Fruit fly (Drosophila melanogaster) whole organism, embryonic: ENCODE results near the gene P5CDh1.

Experiments used
- CG11247 ChIP-seq: fragments of 200-800 bp; sonication (Bioruptor generic); IDR thresholded peaks from 2 replicates; pipeline ENCODE4 v1.3.6; 2022; ENCODE audit warnings: missing biosample characterization, missing genetic modification characterization
- CG11456 ChIP-seq: fragments of 200-800 bp; sonication (Bioruptor generic); IDR thresholded peaks from 3 replicates; pipeline ENCODE4 v1.3.6; 2022; ENCODE audit warnings: missing biosample characterization, missing genetic modification characterization
- CG11696 ChIP-seq: fragments of 200-800 bp; sonication (Bioruptor generic); IDR thresholded peaks from 2 replicates; pipeline ENCODE4 v1.3.6; 2022; ENCODE audit warnings: missing biosample characterization, missing genetic modification characterization
- CG1647 ChIP-seq: fragments of 200-800 bp; sonication (Bioruptor generic); optimal IDR thresholded peaks from 3 replicates; lab custom pipeline; 2016; ENCODE audit warnings: missing biosample characterization, missing genetic modification characterization
- CG17912 ChIP-seq: fragments of 200-800 bp; sonication (Bioruptor generic); optimal IDR thresholded peaks from 2 replicates; lab custom pipeline; 2018; ENCODE audit warnings: missing biosample characterization, mild to moderate bottlenecking, missing genetic modification characterization
- CG18262 ChIP-seq: fragments of 200-800 bp; optimal IDR thresholded peaks from 3 replicates; lab custom pipeline; 2019; ENCODE audit warnings: missing biosample characterization, mild to moderate bottlenecking, missing genetic modification characterization, moderate library complexity
- CG18619 ChIP-seq: fragments of 200-800 bp; sonication (Bioruptor generic); optimal IDR thresholded peaks from 3 replicates; lab custom pipeline; 2017; ENCODE audit warnings: missing biosample characterization, mild to moderate bottlenecking, missing genetic modification characterization
- CG30431 ChIP-seq: fragments of 200-800 bp; sonication (Bioruptor generic); optimal IDR thresholded peaks from 2 replicates; lab custom pipeline; 2017; ENCODE audit warnings: missing biosample characterization, missing genetic modification characterization
- CG31224 ChIP-seq: fragments of 200-800 bp; sonication (Bioruptor generic); IDR thresholded peaks from 2 replicates; pipeline ENCODE4 v1.3.6; 2022; ENCODE audit warnings: missing biosample characterization, missing genetic modification characterization
- CG31388 ChIP-seq: fragments of 200-800 bp; sonication (Bioruptor generic); optimal IDR thresholded peaks from 2 replicates; lab custom pipeline; 2016; ENCODE audit warnings: missing biosample characterization, missing genetic modification characterization
- CG34376 ChIP-seq: fragments of 200-800 bp; sonication (Bioruptor generic); optimal IDR thresholded peaks from 2 replicates; lab custom pipeline; 2018; ENCODE audit warnings: missing biosample characterization, mild to moderate bottlenecking, missing genetic modification characterization
- CG4404 ChIP-seq: fragments of 200-800 bp; sonication (Bioruptor generic); IDR thresholded peaks from 2 replicates; pipeline ENCODE4 v1.3.6; 2022; ENCODE audit warnings: missing biosample characterization, missing genetic modification characterization
- CG7372 ChIP-seq: fragments of 200-800 bp; sonication (Bioruptor generic); IDR thresholded peaks from 2 replicates; pipeline ENCODE4 v1.3.6; 2022; ENCODE audit warnings: missing biosample characterization, missing genetic modification characterization
- CG7745 ChIP-seq: fragments of 200-800 bp; sonication (Bioruptor generic); optimal IDR thresholded peaks from 2 replicates; lab custom pipeline; 2018; ENCODE audit warnings: missing biosample characterization, mild to moderate bottlenecking, missing genetic modification characterization, moderate library complexity
- Camta ChIP-seq: fragments of 200-800 bp; sonication (Bioruptor generic); optimal IDR thresholded peaks from 2 replicates; lab custom pipeline; 2016; ENCODE audit warnings: missing biosample characterization, missing genetic modification characterization
- D19A ChIP-seq: fragments of 200-800 bp; optimal IDR thresholded peaks from 3 replicates; lab custom pipeline; 2019; ENCODE audit warnings: missing biosample characterization, mild to moderate bottlenecking, missing genetic modification characterization, moderate library complexity
- Deaf1 ChIP-seq: fragments of 200-800 bp; optimal IDR thresholded peaks from 3 replicates; lab custom pipeline; 2019; ENCODE audit warnings: missing biosample characterization, mild to moderate bottlenecking, missing genetic modification characterization, moderate library complexity
- Doc2 ChIP-seq: fragments of 200-800 bp; sonication (Bioruptor generic); IDR thresholded peaks from 2 replicates; pipeline ENCODE4 v1.3.6; 2022; ENCODE audit warnings: missing biosample characterization, missing genetic modification characterization
- Drgx ChIP-seq: fragments of 200-800 bp; sonication (Bioruptor generic); IDR thresholded peaks from 2 replicates; pipeline ENCODE4 v1.3.6; 2022; ENCODE audit warnings: missing biosample characterization, missing genetic modification characterization
- Ets65A ChIP-seq: fragments of 200-800 bp; sonication (Bioruptor generic); peaks from one replicate; lab custom pipeline; 2016; ENCODE audit warnings: missing biosample characterization, missing genetic modification characterization
- MTF-1 ChIP-seq: fragments of 200-800 bp; sonication (Bioruptor generic); optimal IDR thresholded peaks from 2 replicates; lab custom pipeline; 2018; ENCODE audit warnings: missing biosample characterization, mild to moderate bottlenecking, missing genetic modification characterization, borderline replicate concordance
- Med ChIP-seq: fragments of 200-800 bp; sonication (Bioruptor generic); peaks from one replicate; lab custom pipeline; 2016; ENCODE audit warnings: missing biosample characterization, missing genetic modification characterization, mild to moderate bottlenecking, inconsistent platforms, moderate library complexity
- Nf-YB ChIP-seq: fragments of 200-800 bp; sonication (Bioruptor generic); optimal IDR thresholded peaks from 3 replicates; lab custom pipeline; 2019; ENCODE audit warnings: missing biosample characterization, mild to moderate bottlenecking, missing genetic modification characterization, moderate library complexity
- Oli ChIP-seq: fragments of 200-800 bp; sonication (Bioruptor generic); optimal IDR thresholded peaks from 2 replicates; lab custom pipeline; 2018; ENCODE audit warnings: missing biosample characterization, mild to moderate bottlenecking, missing genetic modification characterization, moderate library complexity
- Sox102F ChIP-seq: fragments of 200-800 bp; sonication (Bioruptor generic); optimal IDR thresholded peaks from 2 replicates; lab custom pipeline; 2018; ENCODE audit warnings: missing biosample characterization, mild to moderate bottlenecking, missing genetic modification characterization, moderate library complexity
- Xrp1 ChIP-seq: fragments of 200-800 bp; sonication (Bioruptor generic); IDR thresholded peaks from 2 replicates; pipeline ENCODE4 v1.3.6; 2022; ENCODE audit warnings: missing biosample characterization, missing genetic modification characterization
- bab2 ChIP-seq: fragments of 200-800 bp; sonication (Bioruptor generic); optimal IDR thresholded peaks from 2 replicates; lab custom pipeline; 2016; ENCODE audit warnings: missing biosample characterization, missing genetic modification characterization
- cas ChIP-seq: fragments of 200-800 bp; sonication (Bioruptor generic); IDR thresholded peaks from 2 replicates; pipeline ENCODE4 v1.3.6; 2022; ENCODE audit warnings: missing biosample characterization, missing genetic modification characterization
- chm ChIP-seq: fragments of 200-800 bp; sonication (Bioruptor generic); IDR thresholded peaks from 2 replicates; pipeline ENCODE4 v1.3.6; 2022; ENCODE audit warnings: missing biosample characterization, missing genetic modification characterization
- crol ChIP-seq: fragments of 200-800 bp; sonication (Bioruptor generic); IDR thresholded peaks from 2 replicates; pipeline ENCODE4 v1.3.6; 2022; ENCODE audit warnings: missing biosample characterization, missing genetic modification characterization
- dimm ChIP-seq: fragments of 200-800 bp; sonication (Bioruptor generic); IDR thresholded peaks from 2 replicates; pipeline ENCODE4 v1.3.6; 2022; ENCODE audit warnings: missing biosample characterization, missing genetic modification characterization
- disco-r ChIP-seq: fragments of 200-800 bp; sonication (Bioruptor generic); optimal IDR thresholded peaks from 2 replicates; lab custom pipeline; 2016; ENCODE audit warnings: missing biosample characterization, missing genetic modification characterization
- dmrt99B ChIP-seq: fragments of 200-800 bp; sonication (Bioruptor generic); optimal IDR thresholded peaks from 2 replicates; lab custom pipeline; 2018; ENCODE audit warnings: missing biosample characterization, mild to moderate bottlenecking, missing genetic modification characterization, moderate library complexity
- eve ChIP-seq, 2 experiments: fragments of >200 bp; optimal IDR thresholded peaks; 2 replicates each; lab custom pipeline; 2017; ENCODE audit warnings: missing biosample characterization in 2 of 2, missing genetic modification characterization in 2 of 2
- ham ChIP-seq: fragments of 200-800 bp; sonication (Bioruptor generic); IDR thresholded peaks from 2 replicates; pipeline ENCODE4 v1.3.6; 2022; ENCODE audit warnings: missing biosample characterization, missing genetic modification characterization
- hbn ChIP-seq: fragments of 200-800 bp; sonication (Bioruptor generic); IDR thresholded peaks from 2 replicates; pipeline ENCODE4 v1.3.6; 2022; ENCODE audit warnings: missing biosample characterization, missing genetic modification characterization; ENCODE audit not compliant: partially characterized antibody
- pan ChIP-seq, 4 experiments: fragments of >200 bp in 3 of 4; fragments of 200-800 bp in 1 of 4; sonication (Bioruptor generic) in 1 of 4; optimal IDR thresholded peaks in 3 of 4; IDR thresholded peaks in 1 of 4; 2 replicates each; pipeline versions ENCODE4 v1.3.6 to Lab custom; 2017 to 2022; ENCODE audit warnings: missing biosample characterization in 2 of 4, missing genetic modification characterization in 2 of 4, mixed read lengths in 1 of 4
- pfk ChIP-seq: fragments of 200-800 bp; sonication (Bioruptor generic); optimal IDR thresholded peaks from 2 replicates; lab custom pipeline; 2018; ENCODE audit warnings: missing biosample characterization, mild to moderate bottlenecking, missing genetic modification characterization, moderate library complexity
- ranshi ChIP-seq: fragments of 200-800 bp; sonication (Bioruptor generic); IDR thresholded peaks from 2 replicates; pipeline ENCODE4 v1.3.6; 2022; ENCODE audit warnings: missing biosample characterization, missing genetic modification characterization
- rib ChIP-seq: fragments of 200-800 bp; sonication (Bioruptor generic); IDR thresholded peaks from 2 replicates; pipeline ENCODE4 v1.3.6; 2022; ENCODE audit warnings: missing biosample characterization, missing genetic modification characterization
- salm ChIP-seq: fragments of 200-800 bp; sonication (Bioruptor generic); optimal IDR thresholded peaks from 2 replicates; lab custom pipeline; 2018; ENCODE audit warnings: missing biosample characterization, mild to moderate bottlenecking, missing genetic modification characterization
- schlank ChIP-seq: fragments of 200-800 bp; sonication (Bioruptor generic); optimal IDR thresholded peaks from 2 replicates; lab custom pipeline; 2018; ENCODE audit warnings: missing biosample characterization, mild to moderate bottlenecking, missing genetic modification characterization
- sens ChIP-seq: fragments of 200-800 bp; sonication (Bioruptor generic); peaks from one replicate; lab custom pipeline; 2016; ENCODE audit warnings: missing biosample characterization, missing genetic modification characterization
- sima ChIP-seq: fragments of 200-800 bp; sonication (Bioruptor generic); optimal IDR thresholded peaks from 2 replicates; lab custom pipeline; 2016; ENCODE audit warnings: missing biosample characterization, missing genetic modification characterization
- sna ChIP-seq: fragments of 200-800 bp; sonication (Bioruptor generic); IDR thresholded peaks from 2 replicates; pipeline ENCODE4 v1.3.6; 2022; ENCODE audit warnings: missing biosample characterization, missing genetic modification characterization; ENCODE audit not compliant: partially characterized antibody
- wek ChIP-seq: fragments of 200-800 bp; sonication (Bioruptor generic); optimal IDR thresholded peaks from 3 replicates; lab custom pipeline; 2018; ENCODE audit warnings: missing biosample characterization, mild to moderate bottlenecking, missing genetic modification characterization, moderate library complexity

Gene P5CDh1

DNA sequence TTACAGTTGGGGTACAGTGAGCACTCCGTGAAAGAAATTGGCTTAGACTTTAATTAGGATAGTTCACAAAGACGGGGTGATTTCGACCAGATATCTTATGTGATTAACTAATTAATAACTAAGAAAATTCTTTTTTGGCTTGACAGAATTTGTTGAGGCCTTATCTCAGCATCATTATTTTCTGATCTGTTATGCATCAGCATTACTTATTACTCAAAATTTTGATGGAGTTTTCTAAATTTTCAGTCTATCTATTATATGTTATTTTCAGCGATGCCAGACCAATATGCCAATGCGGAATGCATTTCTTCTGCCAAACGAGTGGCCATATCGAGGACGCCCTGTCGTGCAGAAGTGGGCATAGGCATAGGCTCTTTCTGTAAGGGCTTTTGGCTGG, 42.5 kb upstream of the P5CDh1 start (continued):
- TF ChIP-seq D19A (tag; lab: Kevin White, UChicago) (no peak), dmrt99B (tag; lab: Kevin White, UChicago) (peak; percentile 10), Doc2 (no peak), Drgx (GFP tag; lab: Robert Waterston, UW) (peak; percentile 46), chm (no peak), disco-r (GFP tag; lab: Kevin White, UChicago) (no peak), CG31388 (no peak), bab2 (no peak), hbn (GFP tag; lab: Robert Waterston, UW) (no peak), Oli (tag; lab: Kevin White, UChicago) (peak; percentile 16), CG18262 (tag; lab: Kevin White, UChicago) (peak; percentile 33)

DNA sequence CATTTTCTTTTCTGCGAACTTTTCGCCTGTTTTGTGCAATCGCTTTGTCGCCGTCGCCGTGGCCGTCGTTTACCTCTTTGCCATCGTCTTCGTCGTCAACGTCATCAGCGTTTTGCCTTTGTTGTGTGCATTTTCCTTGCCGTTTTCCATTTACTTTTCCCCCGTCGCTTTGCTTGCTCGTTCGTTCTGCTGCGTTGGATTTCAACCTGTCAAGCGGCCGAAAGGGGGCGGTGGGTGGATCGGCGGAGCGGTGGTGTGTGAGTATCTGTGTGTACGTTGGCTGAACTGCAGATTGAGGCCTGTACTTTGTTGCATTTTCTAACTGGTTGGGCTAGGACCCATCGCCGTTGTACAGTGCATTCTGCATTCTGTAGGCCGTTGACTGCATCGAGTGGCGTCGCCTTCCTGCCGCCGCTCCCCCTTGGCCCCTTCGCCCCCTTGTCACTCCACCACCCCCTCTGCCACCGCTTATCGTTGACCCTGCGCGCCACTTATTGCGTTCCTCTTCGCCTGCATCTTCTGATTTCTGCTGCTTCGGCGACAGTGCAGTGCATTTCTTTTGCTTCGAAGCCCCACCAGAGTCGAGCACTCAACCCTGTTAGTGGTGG, 42.0 kb upstream of the P5CDh1 start:
- TF ChIP-seq Nf-YB (GFP tag; lab: Kevin White, UChicago) (no peak), Ets65A (GFP tag; lab: Kevin White, UChicago) (peak; percentile 29), CG1647 (GFP tag; lab: Kevin White, UChicago) (no peak), CG11456 (GFP tag; lab: Robert Waterston, UW) (0 out of 3 replicates have a peak, but pooled peaks have one; percentile 34), CG11247 (GFP tag; lab: Robert Waterston, UW) (0 out of 2 replicates have a peak, but pooled peaks have one; percentile 26), pan (optimal IDR thresholded peaks at IDR 0.05; lab: Kevin White, UChicago) (no peak), pan (GFP tag; optimal IDR thresholded peaks at IDR 0.05 in 1 of 2, IDR thresholded peaks at IDR 0.05 in 1 of 2) (no peak), crol (GFP tag; lab: Robert Waterston, UW) (peak; percentile 82)

DNA sequence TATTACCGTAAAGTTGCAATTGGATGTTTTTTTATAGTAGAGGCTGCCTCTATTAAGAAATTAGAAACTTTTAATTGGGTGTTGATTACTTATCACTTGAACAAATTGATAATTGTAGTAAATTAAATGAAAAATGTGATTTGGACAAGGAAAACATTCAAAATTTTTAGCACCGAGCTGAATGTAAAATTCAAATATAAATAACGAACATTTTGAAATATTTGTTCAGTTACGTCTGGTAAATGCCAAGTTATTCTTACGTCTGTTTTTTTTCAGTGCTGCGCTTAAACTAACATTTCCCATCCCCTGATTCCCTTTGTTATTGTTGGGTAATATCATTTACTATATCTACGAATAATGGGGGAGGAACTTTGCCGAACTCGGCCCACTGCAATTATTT, 40.9 kb upstream of the P5CDh1 start:
- TF ChIP-seq Sox102F (GFP tag; lab: Kevin White, UChicago) (no peak), eve (GFP tag; optimal IDR thresholded peaks at IDR 0.05; lab: Kevin White, UChicago) (peak in 1 of 2 experiments; percentile 25), Xrp1 (GFP tag; lab: Robert Waterston, UW) (0 out of 2 replicates have a peak, but pooled peaks have one; percentile 7), sens (peak; percentile 65), CG4404 (no peak)

DNA sequence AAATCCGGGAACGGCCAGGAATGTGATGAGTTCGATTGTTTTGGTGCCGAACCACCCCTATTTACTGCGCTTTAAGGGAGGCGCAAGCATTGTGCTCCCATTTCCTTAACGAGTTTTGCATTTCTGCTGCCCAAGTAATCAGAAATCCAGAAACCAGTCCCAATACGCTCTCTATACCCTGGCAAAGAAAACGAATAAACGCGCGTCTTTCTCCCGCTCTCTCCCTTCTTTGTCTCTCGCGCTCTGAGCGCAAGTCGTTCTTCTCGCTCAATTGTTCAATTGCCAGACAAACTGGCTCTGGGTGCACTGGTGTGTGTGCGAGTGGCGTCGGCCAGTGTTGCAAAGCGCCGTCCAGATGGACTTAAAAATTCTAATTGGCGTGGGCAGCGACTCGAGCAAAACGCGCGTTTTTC, 39.2 kb upstream of the P5CDh1 start:
- TF ChIP-seq ranshi (GFP tag; lab: Robert Waterston, UW) (peak; percentile 98), salm (peak; percentile 87), crol (GFP tag; lab: Robert Waterston, UW) (peak; percentile 87), CG7372 (GFP tag; lab: Robert Waterston, UW) (peak; percentile 97), Med (GFP tag; lab: Kevin White, UChicago) (peak; percentile 100), Deaf1 (tag; lab: Kevin White, UChicago) (peak; percentile 78), rib (peak; percentile 95), ham (GFP tag; lab: Robert Waterston, UW) (peak; percentile 95), sima (GFP tag; lab: Kevin White, UChicago) (peak; percentile 87), CG11696 (GFP tag; lab: Robert Waterston, UW) (peak; percentile 90), CG18619 (GFP tag; lab: Kevin White, UChicago) (peak; percentile 95), pfk (GFP tag; lab: Kevin White, UChicago) (peak; percentile 2), MTF-1 (GFP tag; lab: Kevin White, UChicago) (peak; percentile 81), CG17912 (GFP tag; lab: Kevin White, UChicago) (peak; percentile 36), CG31224 (GFP tag; lab: Robert Waterston, UW) (peak; percentile 96), CG7745 (peak; percentile 79), cas (peak; percentile 92), dimm (GFP tag; lab: Robert Waterston, UW) (peak; percentile 96), schlank (tag; lab: Kevin White, UChicago) (peak; percentile 94), Camta (GFP tag; lab: Kevin White, UChicago) (peak; percentile 98), wek (peak; percentile 85), CG30431 (GFP tag; lab: Kevin White, UChicago) (peak; percentile 99), sna (GFP tag; lab: Robert Waterston, UW) (no peak), CG34376 (peak; percentile 73)
